Worm (Caenorhabditis elegans): ENCODE measurements around the gene ubc-23.

The ubc-23 gene

DNA sequence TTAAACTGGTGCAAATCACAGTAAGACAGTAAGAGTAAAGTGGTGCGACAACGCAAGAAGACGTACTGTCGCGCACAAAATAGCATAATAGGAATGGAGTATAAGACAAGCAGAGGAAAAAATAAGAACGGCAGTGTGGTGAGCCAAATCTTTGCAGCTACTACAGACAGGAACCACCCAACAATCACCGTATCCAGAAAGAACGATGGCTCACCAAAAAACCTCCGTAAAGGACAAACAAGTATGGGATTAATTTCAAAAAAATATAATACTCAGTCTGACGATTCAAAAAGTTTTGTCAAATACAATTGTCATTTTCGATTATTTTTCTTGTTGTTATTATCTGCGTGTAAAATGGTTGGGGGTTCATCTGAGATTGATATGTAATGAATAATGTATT, 10.3 kb downstream of the ubc-23 start:
- TF ChIP-seq tbx-11 (GFP tag; IDR thresholded peaks at IDR 0.05) (no peak), pes-1 (GFP tag; IDR thresholded peaks at IDR 0.05) (no peak)

DNA sequence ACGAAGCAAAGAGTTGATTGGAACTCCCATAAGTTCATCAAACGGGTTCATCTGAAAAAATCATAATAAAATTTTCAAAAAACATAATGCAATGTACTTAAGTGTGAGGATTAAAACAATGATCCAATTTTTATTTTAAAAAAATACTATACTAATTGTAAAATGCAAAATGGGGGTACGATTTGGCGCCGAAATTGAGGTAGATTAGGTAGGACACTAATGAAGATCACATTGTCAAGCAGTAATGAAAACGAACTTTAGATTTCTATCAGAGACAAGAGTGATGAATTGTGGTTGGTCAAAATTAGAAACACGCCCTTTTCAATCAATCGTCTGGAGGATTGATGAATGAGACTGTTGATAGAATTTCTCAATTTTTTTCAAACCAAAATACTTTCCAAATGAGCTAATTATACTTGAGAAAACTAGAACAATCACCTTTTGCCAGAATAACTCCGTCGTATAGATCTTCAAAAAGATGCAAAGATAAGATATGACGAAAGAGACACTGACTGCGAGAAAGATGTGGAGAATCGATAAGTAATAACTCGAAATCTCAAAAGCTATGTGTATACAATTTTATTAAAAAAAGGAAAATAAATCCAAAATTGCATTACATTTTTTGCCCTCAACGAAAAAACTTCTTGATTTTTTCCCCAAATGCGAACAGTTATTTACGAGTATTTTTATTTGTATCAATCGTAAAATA, 14.0 kb downstream of the ubc-23 start, which contains the start of gene C06E2.5:
Gene C06E2.5 (minus strand): TSS at position 51 of the 709 bp plus-strand sequence.
- TF ChIP-seq hnd-1 (tag; optimal IDR thresholded peaks at IDR 0.05) (no peak), B0310.2 (tag; optimal IDR thresholded peaks at IDR 0.05) (no peak), tra-4 (tag; optimal IDR thresholded peaks at IDR 0.05) (no peak), hmbx-1 (tag; optimal IDR thresholded peaks at IDR 0.05) (no peak), sea-1 (GFP tag; conservative IDR thresholded peaks at IDR 0.05) (no peak), tbx-37 (GFP tag; conservative IDR thresholded peaks at IDR 0.05) (no peak), hmg-4 (GFP tag; optimal IDR thresholded peaks at IDR 0.05) (no peak), flt-1 (GFP tag; IDR thresholded peaks at IDR 0.05) (no peak), ceh-36 (tag; optimal IDR thresholded peaks at IDR 0.05) (no peak), ets-7 (tag; optimal IDR thresholded peaks at IDR 0.05) (no peak), aly-1 (tag; optimal IDR thresholded peaks at IDR 0.05) (no peak), ceh-13 (GFP tag; optimal IDR thresholded peaks at IDR 0.05) (no peak), tbx-11 (GFP tag; IDR thresholded peaks at IDR 0.05) (no peak)

DNA sequence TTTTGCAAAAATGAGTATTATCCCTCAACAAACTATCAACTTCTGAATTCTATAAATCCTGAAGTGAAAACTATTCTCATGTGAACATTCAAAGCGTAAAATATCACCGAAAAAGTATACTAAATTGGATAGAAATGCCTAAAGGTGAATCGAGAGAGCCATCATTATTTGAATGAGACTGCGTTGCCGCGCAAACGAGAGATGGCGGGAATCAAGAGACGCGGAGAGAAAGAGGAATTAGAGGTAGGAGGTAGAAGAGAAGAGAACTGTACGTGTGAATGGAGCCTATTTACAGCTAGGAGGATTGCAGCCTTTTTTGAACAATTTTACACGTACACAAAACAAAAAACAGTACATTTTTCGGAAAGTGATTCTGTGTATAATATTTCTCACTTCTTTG, 15.4 kb downstream of the ubc-23 start:
- TF ChIP-seq flt-1 (GFP tag; IDR thresholded peaks at IDR 0.05): no peak
- TF ChIP-seq ceh-36 (tag; optimal IDR thresholded peaks at IDR 0.05): no peak
- no peak for TF ChIP-seq aly-1 (tag; optimal IDR thresholded peaks at IDR 0.05)

DNA sequence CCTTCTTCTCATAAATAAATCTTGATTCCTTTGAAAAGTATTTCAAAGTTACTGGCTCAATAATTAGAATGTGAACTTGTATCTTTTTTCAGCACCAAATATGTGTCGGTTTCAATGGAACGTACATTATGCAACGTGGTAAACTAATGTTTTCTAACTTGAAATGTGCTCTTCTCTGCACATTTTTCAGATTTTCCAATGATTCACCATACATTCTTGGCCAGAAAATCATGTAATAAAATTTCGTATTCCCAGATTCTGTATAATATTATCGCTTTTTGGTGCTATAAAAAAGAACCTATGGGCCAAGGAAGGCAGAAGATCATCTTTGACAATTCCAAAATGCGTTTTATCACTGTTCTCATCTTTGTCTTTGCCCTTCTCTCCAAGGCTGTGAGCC, 16.9 kb downstream of the ubc-23 start, which contains the start of gene C06E2.9:
Gene C06E2.9 (plus strand): TSS at position 301 of the 400 bp plus-strand sequence.
- no peak for TF ChIP-seq aly-1 (tag; optimal IDR thresholded peaks at IDR 0.05)
- no peak for TF ChIP-seq ceh-13 (GFP tag; optimal IDR thresholded peaks at IDR 0.05)
- no peak for TF ChIP-seq pes-1 (GFP tag; IDR thresholded peaks at IDR 0.05)
- TF ChIP-seq hmbx-1 (tag; optimal IDR thresholded peaks at IDR 0.05): no peak
- TF ChIP-seq ceh-36 (tag; optimal IDR thresholded peaks at IDR 0.05): no peak
- TF ChIP-seq sea-1 (GFP tag; conservative IDR thresholded peaks at IDR 0.05): no peak
- TF ChIP-seq tbx-37 (GFP tag; conservative IDR thresholded peaks at IDR 0.05): no peak
- TF ChIP-seq tra-4 (tag; optimal IDR thresholded peaks at IDR 0.05): no peak

DNA sequence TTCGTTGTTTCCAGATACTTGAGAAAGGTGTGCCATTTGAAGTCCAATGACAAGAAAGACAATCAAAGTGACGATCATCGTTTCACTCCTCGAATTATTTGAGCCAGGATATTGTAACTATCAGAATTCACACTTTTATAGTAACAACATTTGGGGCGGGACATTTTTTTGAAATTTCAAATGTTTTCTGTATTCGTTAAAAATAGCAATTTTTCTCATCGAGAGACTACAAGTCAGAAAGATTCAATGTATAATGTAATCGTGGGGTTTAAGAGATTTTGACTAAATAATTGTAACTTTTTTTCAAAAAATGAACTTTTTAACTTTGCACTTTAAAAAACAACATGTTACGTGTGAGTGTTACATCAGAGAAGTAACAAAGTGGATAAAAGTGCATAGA, 22.5 kb downstream of the ubc-23 start, which contains the start of gene ins-9:
Gene ins-9 (minus strand): TSS at position 101 of the 400 bp plus-strand sequence.
- TF ChIP-seq ama-1 (optimal IDR thresholded peaks at IDR 0.05) (no peak), aly-1 (tag; optimal IDR thresholded peaks at IDR 0.05) (no peak), hnd-1 (tag; optimal IDR thresholded peaks at IDR 0.05) (no peak), tbx-11 (GFP tag; IDR thresholded peaks at IDR 0.05) (no peak), flt-1 (GFP tag; IDR thresholded peaks at IDR 0.05) (no peak), scrt-1 (GFP tag; IDR thresholded peaks at IDR 0.05) (no peak), ceh-36 (tag; optimal IDR thresholded peaks at IDR 0.05) (no peak), hmg-4 (GFP tag; optimal IDR thresholded peaks at IDR 0.05) (no peak), ceh-13 (GFP tag; optimal IDR thresholded peaks at IDR 0.05) (no peak)

DNA sequence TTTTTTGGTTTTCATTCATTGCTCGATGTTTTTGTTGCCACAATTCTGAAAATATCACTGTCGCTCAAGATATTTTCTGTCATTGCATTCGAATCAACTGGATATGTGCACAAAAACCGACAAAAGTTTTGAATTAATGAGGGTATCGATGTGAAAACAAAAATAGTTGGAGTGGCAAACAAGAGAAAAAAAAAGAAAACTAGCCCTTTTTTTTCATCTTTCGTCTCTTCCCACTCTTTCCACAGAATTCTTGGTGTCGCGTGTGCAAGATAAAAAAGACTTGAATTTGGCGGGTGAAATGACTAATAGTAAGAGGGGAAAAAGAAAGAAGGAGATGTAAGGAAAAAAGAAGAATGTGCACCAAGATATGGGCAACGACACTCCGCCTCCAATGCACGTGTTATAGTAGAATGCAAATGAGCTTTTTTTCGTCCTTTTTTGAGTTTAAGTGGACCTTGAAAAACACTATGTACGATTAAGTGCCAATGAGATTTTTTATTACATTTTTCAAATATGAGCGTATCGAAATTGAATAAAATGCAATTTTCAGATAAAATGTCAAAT, 25.1 kb downstream of the ubc-23 start, which contains the start of the genes ubc-22 and ubc-21:
Gene ubc-22 (minus strand): TSS at position 51 of the 564 bp plus-strand sequence.
Gene ubc-21 (plus strand): TSS at position 514 of the 564 bp plus-strand sequence.
- no peak for TF ChIP-seq hnd-1 (tag; optimal IDR thresholded peaks at IDR 0.05)
- no peak for TF ChIP-seq tra-4 (tag; optimal IDR thresholded peaks at IDR 0.05)
- no peak for TF ChIP-seq ceh-36 (tag; optimal IDR thresholded peaks at IDR 0.05)
- no peak for TF ChIP-seq tbx-37 (GFP tag; conservative IDR thresholded peaks at IDR 0.05)
- no peak for TF ChIP-seq scrt-1 (GFP tag; IDR thresholded peaks at IDR 0.05)
- TF ChIP-seq ceh-13 (GFP tag; optimal IDR thresholded peaks at IDR 0.05): no peak
- no peak for TF ChIP-seq tbx-11 (GFP tag; IDR thresholded peaks at IDR 0.05)
- TF ChIP-seq flt-1 (GFP tag; IDR thresholded peaks at IDR 0.05): no peak
- no peak for TF ChIP-seq hmbx-1 (tag; optimal IDR thresholded peaks at IDR 0.05)

DNA sequence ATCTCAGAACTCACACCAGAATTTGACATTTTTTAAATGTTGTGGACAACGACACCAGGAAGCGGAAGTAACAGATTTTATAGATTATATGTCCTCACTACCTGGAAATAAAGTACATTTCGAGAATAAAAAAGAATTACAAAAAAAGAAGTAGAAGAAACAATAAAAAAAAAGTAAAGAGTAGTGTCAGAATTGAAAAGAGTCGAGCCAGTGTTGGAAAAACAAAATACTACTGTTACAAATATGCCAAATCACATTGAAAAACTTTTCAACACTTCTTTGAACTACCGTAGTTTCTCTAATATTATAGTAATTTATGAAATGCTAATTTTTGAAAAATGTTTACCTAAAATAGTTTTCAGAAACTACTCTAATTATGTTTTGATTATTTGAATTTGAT, 30.7 kb downstream of the ubc-23 start, which contains the start of gene C06E2.1:
Gene C06E2.1 (minus strand): TSS at position 101 of the 400 bp plus-strand sequence.
- TF ChIP-seq tbx-37 (GFP tag; conservative IDR thresholded peaks at IDR 0.05): no peak
- no peak for TF ChIP-seq ets-7 (tag; optimal IDR thresholded peaks at IDR 0.05)
- TF ChIP-seq flt-1 (GFP tag; IDR thresholded peaks at IDR 0.05): no peak
- no peak for TF ChIP-seq F13C5.2 (tag; optimal IDR thresholded peaks at IDR 0.05)
- TF ChIP-seq ama-1 (optimal IDR thresholded peaks at IDR 0.05): no peak

DNA sequence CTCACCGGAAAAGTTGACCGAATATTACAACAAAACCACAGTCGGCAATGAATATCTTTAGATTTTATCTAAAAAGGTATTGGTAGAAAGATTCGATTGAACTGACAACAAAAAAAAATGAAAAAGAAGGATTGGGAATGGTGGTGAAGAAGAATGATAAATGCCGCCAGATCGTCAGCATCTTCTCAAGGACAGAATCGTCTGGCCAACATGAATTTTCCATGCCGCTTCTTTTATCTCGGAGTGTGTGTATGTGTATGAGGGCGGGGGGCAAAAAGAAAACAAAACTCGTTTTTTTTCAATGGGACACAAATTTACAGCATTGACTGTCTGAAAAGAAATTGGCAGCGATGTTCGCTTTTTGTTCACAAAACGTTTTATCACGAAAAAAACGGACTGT, 31.8 kb downstream of the ubc-23 start:
- TF ChIP-seq F13C5.2 (tag; optimal IDR thresholded peaks at IDR 0.05): no peak
- TF ChIP-seq ceh-13 (GFP tag; optimal IDR thresholded peaks at IDR 0.05): no peak
- TF ChIP-seq hmg-4 (GFP tag; optimal IDR thresholded peaks at IDR 0.05): no peak
- TF ChIP-seq hmbx-1 (tag; optimal IDR thresholded peaks at IDR 0.05): no peak
- no peak for TF ChIP-seq hnd-1 (tag; optimal IDR thresholded peaks at IDR 0.05)
- no peak for TF ChIP-seq flt-1 (GFP tag; IDR thresholded peaks at IDR 0.05)
- TF ChIP-seq B0310.2 (tag; optimal IDR thresholded peaks at IDR 0.05): no peak
- TF ChIP-seq sea-1 (GFP tag; conservative IDR thresholded peaks at IDR 0.05): no peak
- TF ChIP-seq scrt-1 (GFP tag; IDR thresholded peaks at IDR 0.05): no peak
- no peak for TF ChIP-seq ama-1 (optimal IDR thresholded peaks at IDR 0.05)
- TF ChIP-seq pes-1 (GFP tag; IDR thresholded peaks at IDR 0.05): no peak
- TF ChIP-seq tbx-37 (GFP tag; conservative IDR thresholded peaks at IDR 0.05): no peak
- TF ChIP-seq tbx-11 (GFP tag; IDR thresholded peaks at IDR 0.05): no peak
- no peak for TF ChIP-seq aly-1 (tag; optimal IDR thresholded peaks at IDR 0.05)
- no peak for TF ChIP-seq ceh-36 (tag; optimal IDR thresholded peaks at IDR 0.05)
- no peak for TF ChIP-seq tra-4 (tag; optimal IDR thresholded peaks at IDR 0.05)
- TF ChIP-seq ets-7 (tag; optimal IDR thresholded peaks at IDR 0.05): no peak
